Worm (Caenorhabditis elegans) whole organism, early embryonic: ENCODE measurements around the gene dop-2.

ENCODE experiments used
- F13C5.2 ChIP-seq: sonication (generic microtip); optimal IDR thresholded peaks from 2 replicates; lab custom pipeline; 2017; ENCODE audit warnings: mild to moderate bottlenecking, missing genetic modification characterization, inconsistent platforms, missing compliant biosample characterization
- ama-1 ChIP-seq: fragments of 150-350 bp; optimal IDR thresholded peaks from 2 replicates; lab custom pipeline; 2014
- ets-7 ChIP-seq: sonication (generic microtip); optimal IDR thresholded peaks from 2 replicates; lab custom pipeline; 2016; ENCODE audit warnings: missing genotype, missing genetic modification characterization, missing compliant biosample characterization
- pes-1 ChIP-seq: fragments of 200-800 bp; sonication (Bioruptor generic); IDR thresholded peaks from 2 replicates; pipeline ENCODE4 v1.3.6; 2022; ENCODE audit warnings: missing genetic modification reagents, missing genetic modification characterization, missing compliant biosample characterization
- tbx-11 ChIP-seq: fragments of 200-800 bp; sonication (Bioruptor generic); IDR thresholded peaks from 2 replicates; pipeline ENCODE4 v1.3.6; 2022; ENCODE audit warnings: missing genetic modification characterization, missing compliant biosample characterization
- tra-4 ChIP-seq: sonication (generic microtip); optimal IDR thresholded peaks from 2 replicates; lab custom pipeline; 2017; ENCODE audit warnings: missing genetic modification characterization, missing compliant biosample characterization

ce11 chrV:9568707-9569106 is 39.6 kb upstream of the dop-2 start, which contains the start of gene F25B3.4:
- TF ChIP-seq tra-4 (tag; lab: Kevin White, UChicago) (no peak), pes-1 (GFP tag; lab: Robert Waterston, UW) (no peak), ama-1 (no peak), tbx-11 (GFP tag; lab: Robert Waterston, UW) (no peak), F13C5.2 (no peak), ets-7 (tag; lab: Kevin White, UChicago) (no peak)
